Worm (Caenorhabditis elegans): ENCODE data around the gene glc-1.

- TF ChIP-seq unc-62 (GFP tag; optimal IDR thresholded peaks at IDR 0.05 in 1 of 2) (no peak), unc-62 (tag; optimal IDR thresholded peaks at IDR 0.05) (no peak), nhr-11 (tag; optimal IDR thresholded peaks at IDR 0.05) (no peak), lin-15B (tag; optimal IDR thresholded peaks at IDR 0.05) (no peak), nhr-76 (tag; optimal IDR thresholded peaks at IDR 0.05) (no peak), F26F4.8 (GFP tag; conservative IDR thresholded peaks at IDR 0.05) (no peak)
Observed at ce11 chrV:16232180-16232579, 12.7 kb downstream of the glc-1 start, which contains the start of gene gst-22.
